Fruit fly (Drosophila melanogaster): Measurements from ENCODE around the gene CG42658.

dm6 chr2L:2287807-2288206 is at the start of gene CG42658:
- TF ChIP-seq CG8478 (optimal IDR thresholded peaks at IDR 0.05), result no peak
- no peak for TF ChIP-seq CTCF (optimal IDR thresholded peaks at IDR 0.05)

All from S2 (cell line).